Fruit fly (Drosophila melanogaster): ENCODE measurements around the gene Ype.

The Ype gene

dm6 chrX:13384583-13385342 lies 2.5 kb downstream of the Ype start, which contains the start of the genes Rbp1-like and Tim9a (continued):
- TF ChIP-seq Optix (GFP tag; IDR thresholded peaks at IDR 0.05) (no peak), CG7928 (GFP tag; optimal IDR thresholded peaks at IDR 0.05) (peak; percentile 38), Opbp (GFP tag; IDR thresholded peaks at IDR 0.05; ENCODE audit: partially characterized antibody) (peak; percentile 59; the same call in 2 of the 3 replicates), inv (GFP tag; IDR thresholded peaks at IDR 0.05; ENCODE audit: partially characterized antibody) (peak; percentile 76), CG12236 (GFP tag; optimal IDR thresholded peaks at IDR 0.05) (no peak), dati (GFP tag; IDR thresholded peaks at IDR 0.05) (no peak)

dm6 chrX:13384177-13384576 lies 3.0 kb downstream of the Ype start:
- TF ChIP-seq btn (GFP tag; optimal IDR thresholded peaks at IDR 0.05): no peak
- no peak for TF ChIP-seq CG6765 (GFP tag; optimal IDR thresholded peaks at IDR 0.05)
- TF ChIP-seq vnd (GFP tag; IDR thresholded peaks at IDR 0.05; ENCODE audit: partially characterized antibody): no peak
- TF ChIP-seq CG6254 (GFP tag; optimal IDR thresholded peaks at IDR 0.05): no peak
- TF ChIP-seq slp2 (GFP tag; optimal IDR thresholded peaks at IDR 0.05): no peak
- no peak for TF ChIP-seq bbx (GFP tag; IDR thresholded peaks at IDR 0.05; ENCODE audit: partially characterized antibody)
- TF ChIP-seq Dfd (GFP tag; optimal IDR thresholded peaks at IDR 0.05): peak in 1 of 2 experiments; percentile 57
- peak; percentile 28 for TF ChIP-seq cg (GFP tag; optimal IDR thresholded peaks at IDR 0.05)
- 0 out of 2 replicates have a peak, but pooled peaks have one; percentile 3 for TF ChIP-seq MBD-R2 (GFP tag; IDR thresholded peaks at IDR 0.05)
- no peak for TF ChIP-seq CG6854 (GFP tag; optimal IDR thresholded peaks at IDR 0.05)
- TF ChIP-seq bowl (GFP tag; IDR thresholded peaks at IDR 0.05): no peak

- no peak for TF ChIP-seq crc (GFP tag; optimal IDR thresholded peaks at IDR 0.05)
- TF ChIP-seq CG12659 (GFP tag; optimal IDR thresholded peaks at IDR 0.05): peak; percentile 42
- peak; percentile 11 for TF ChIP-seq pfk (GFP tag; optimal IDR thresholded peaks at IDR 0.05)
- TF ChIP-seq Rfx (GFP tag; IDR thresholded peaks at IDR 0.05): peak; percentile 78
- peak; percentile 66 for TF ChIP-seq Drgx (GFP tag; IDR thresholded peaks at IDR 0.05)
- TF ChIP-seq CG1647 (GFP tag; optimal IDR thresholded peaks at IDR 0.05): peak; percentile 43
- TF ChIP-seq ERR (GFP tag; optimal IDR thresholded peaks at IDR 0.05): peak; percentile 55
- TF ChIP-seq CG16813 (GFP tag; IDR thresholded peaks at IDR 0.05; ENCODE audit: partially characterized antibody): no peak
- TF ChIP-seq CG1529 (GFP tag; optimal IDR thresholded peaks at IDR 0.05): peak; percentile 3
- peak; percentile 42; the same call in 2 of the 3 replicates for TF ChIP-seq Aef1 (GFP tag; IDR thresholded peaks at IDR 0.05)
- peak; percentile 4 for TF ChIP-seq Oli (tag; optimal IDR thresholded peaks at IDR 0.05)
- no peak for TF ChIP-seq tna (GFP tag; IDR thresholded peaks at IDR 0.05; ENCODE audit: partially characterized antibody)
- TF ChIP-seq CG14014 (GFP tag; IDR thresholded peaks at IDR 0.05): peak; percentile 66
- peak; percentile 49 for TF ChIP-seq jumu (GFP tag; optimal IDR thresholded peaks at IDR 0.05)
- no peak for TF ChIP-seq CG15011 (GFP tag; optimal IDR thresholded peaks at IDR 0.05)
- TF ChIP-seq CG10321 (GFP tag; IDR thresholded peaks at IDR 0.05): 0 out of 2 replicates have a peak, but pooled peaks have one; percentile 23
- TF ChIP-seq CG8388 (GFP tag; optimal IDR thresholded peaks at IDR 0.05): peak; percentile 0
- TF ChIP-seq peb (GFP tag; IDR thresholded peaks at IDR 0.05): no peak
- TF ChIP-seq Doc3 (GFP tag; IDR thresholded peaks at IDR 0.05; ENCODE audit: partially characterized antibody): no peak
- no peak for TF ChIP-seq CG4328 (GFP tag; optimal IDR thresholded peaks at IDR 0.05)
- peak; percentile 19 to 23 for TF ChIP-seq chif (GFP tag; optimal IDR thresholded peaks at IDR 0.05)
- TF ChIP-seq CG12942 (GFP tag; optimal IDR thresholded peaks at IDR 0.05): peak; percentile 26
- TF ChIP-seq en (GFP tag; optimal IDR thresholded peaks at IDR 0.05): no peak
- peak; percentile 20 for TF ChIP-seq exex (tag; optimal IDR thresholded peaks at IDR 0.05)
- peak; percentile 45 for TF ChIP-seq schlank (tag; optimal IDR thresholded peaks at IDR 0.05)
- TF ChIP-seq toy (GFP tag; IDR thresholded peaks at IDR 0.05): no peak
- no peak for TF ChIP-seq CG12299 (tag; optimal IDR thresholded peaks at IDR 0.05)
- TF ChIP-seq jigr1 (GFP tag; IDR thresholded peaks at IDR 0.05): no peak
- peak; percentile 23; the same call in 1 of the 3 replicates for TF ChIP-seq CG34224 (GFP tag; IDR thresholded peaks at IDR 0.05; ENCODE audit: partially characterized antibody)
Measured at dm6 chrX:13383770-13384169, 3.4 kb downstream of the Ype start.
